Fruit fly (Drosophila melanogaster): ENCODE measurements around the gene CG32971.

Gene CG32971

DNA sequence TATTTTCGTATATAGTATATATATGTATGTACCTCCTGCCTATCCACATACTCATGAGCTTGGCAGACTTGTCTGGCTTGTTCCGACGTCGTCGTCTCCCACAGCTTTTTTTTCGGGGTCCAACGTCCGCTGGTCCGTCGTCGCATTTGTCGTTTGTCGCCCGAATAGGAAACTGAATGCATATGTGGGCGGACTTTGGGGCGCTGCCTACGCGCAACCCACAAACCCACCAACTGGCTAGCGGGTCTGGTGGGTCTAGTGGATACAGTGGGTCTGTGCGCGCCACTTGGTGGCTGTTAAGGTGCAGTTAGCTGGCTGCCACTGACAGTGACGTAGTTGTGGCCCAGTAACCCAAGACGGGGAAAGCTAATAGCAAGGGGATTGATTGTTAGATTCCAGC, 44.4 kb downstream of the CG32971 start:
- no peak for TF ChIP-seq CG12768 (GFP tag; optimal IDR thresholded peaks at IDR 0.05)
- TF ChIP-seq CG33017 (tag; optimal IDR thresholded peaks at IDR 0.05): no peak

Measured in whole organism, adult.